Fruit fly (Drosophila melanogaster): ENCODE data around the gene TwdlK.

dm6 chr3R:26655416-26655945, 27.0 kb upstream of the TwdlK start:
- TF ChIP-seq EcR (GFP tag; optimal IDR thresholded peaks at IDR 0.05), result no peak
- no peak for TF ChIP-seq CG32121 (GFP tag; IDR thresholded peaks at IDR 0.05)
- no peak for TF ChIP-seq CG8301 (tag; optimal IDR thresholded peaks at IDR 0.05)
- no peak for TF ChIP-seq CG14655 (GFP tag; optimal IDR thresholded peaks at IDR 0.05)

Data from whole organism, pupa.